Fruit fly (Drosophila melanogaster) whole organism, embryonic: ENCODE data around the gene APP-BP1.

Source experiments
- Aef1 ChIP-seq: fragments of 200-800 bp; sonication (Bioruptor generic); IDR thresholded peaks from 3 replicates; pipeline ENCODE4 v1.3.6; 2022; ENCODE audit warnings: missing biosample characterization, missing genetic modification characterization
- CG10321 ChIP-seq: fragments of 200-800 bp; sonication (Bioruptor generic); IDR thresholded peaks from 2 replicates; pipeline ENCODE4 v1.3.6; 2022; ENCODE audit warnings: missing biosample characterization, missing genetic modification characterization
- CG10462 ChIP-seq: fragments of 200-800 bp; sonication (Bioruptor generic); optimal IDR thresholded peaks from 2 replicates; lab custom pipeline; 2016; ENCODE audit warnings: missing biosample characterization, missing genetic modification characterization
- CG10654 ChIP-seq: fragments of 200-800 bp; sonication (Bioruptor generic); optimal IDR thresholded peaks from 2 replicates; lab custom pipeline; 2016; ENCODE audit warnings: missing biosample characterization, missing genetic modification characterization
- CG13775 ChIP-seq: fragments of 200-800 bp; sonication (Bioruptor generic); optimal IDR thresholded peaks from 3 replicates; lab custom pipeline; 2017; ENCODE audit warnings: missing biosample characterization, mild to moderate bottlenecking, missing genetic modification characterization
- CG14050 ChIP-seq: fragments of 200-800 bp; sonication (Bioruptor generic); IDR thresholded peaks from 3 replicates; pipeline ENCODE4 v1.3.6; 2022; ENCODE audit warnings: missing biosample characterization, missing genetic modification characterization
- CG14667 ChIP-seq: fragments of 200-800 bp; sonication (Bioruptor generic); IDR thresholded peaks from 2 replicates; pipeline ENCODE4 v1.3.6; 2022; ENCODE audit warnings: missing biosample characterization, missing genetic modification characterization
- CG14710 ChIP-seq: fragments of 200-800 bp; sonication (Bioruptor generic); optimal IDR thresholded peaks from 3 replicates; lab custom pipeline; 2019; ENCODE audit warnings: missing biosample characterization, mild to moderate bottlenecking, missing genetic modification characterization, moderate library complexity
- CG1602 ChIP-seq: fragments of 200-800 bp; sonication (Bioruptor generic); optimal IDR thresholded peaks from 3 replicates; lab custom pipeline; 2016; ENCODE audit warnings: missing biosample characterization, missing genetic modification characterization
- CG2120 ChIP-seq: fragments of 200-800 bp; sonication (Bioruptor generic); optimal IDR thresholded peaks from 3 replicates; lab custom pipeline; 2016; ENCODE audit warnings: missing biosample characterization, missing genetic modification characterization
- CG2712 ChIP-seq: fragments of 200-800 bp; optimal IDR thresholded peaks from 3 replicates; lab custom pipeline; 2019; ENCODE audit warnings: missing biosample characterization, mild to moderate bottlenecking, missing genetic modification characterization, moderate library complexity
- CG33213 ChIP-seq: fragments of 200-800 bp; sonication (Bioruptor generic); optimal IDR thresholded peaks from 3 replicates; lab custom pipeline; 2016; ENCODE audit warnings: missing biosample characterization, missing genetic modification characterization
- CG3407 ChIP-seq: fragments of 200-800 bp; sonication (Bioruptor generic); optimal IDR thresholded peaks from 2 replicates; lab custom pipeline; 2018; ENCODE audit warnings: missing biosample characterization, mild to moderate bottlenecking, missing genetic modification characterization
- CG3995 ChIP-seq: fragments of 200-800 bp; sonication (Bioruptor generic); optimal IDR thresholded peaks from 3 replicates; lab custom pipeline; 2016; ENCODE audit warnings: missing biosample characterization, missing genetic modification characterization
- CG7928 ChIP-seq: fragments of 200-800 bp; sonication (Bioruptor generic); optimal IDR thresholded peaks from 2 replicates; lab custom pipeline; 2017; ENCODE audit warnings: missing biosample characterization, mild to moderate bottlenecking, missing genetic modification characterization
- CG9215 ChIP-seq: fragments of 200-800 bp; sonication (Bioruptor generic); IDR thresholded peaks from 2 replicates; pipeline ENCODE4 v1.3.6; 2022; ENCODE audit warnings: missing biosample characterization, missing genetic modification characterization
- CG9437 ChIP-seq: fragments of 200-800 bp; sonication (Bioruptor generic); optimal IDR thresholded peaks from 2 replicates; lab custom pipeline; 2018; ENCODE audit warnings: missing biosample characterization, mild to moderate bottlenecking, missing genetic modification characterization
- CG9797 ChIP-seq: fragments of 200-800 bp; sonication (Bioruptor generic); optimal IDR thresholded peaks from 3 replicates; lab custom pipeline; 2018; ENCODE audit warnings: missing biosample characterization, mild to moderate bottlenecking, missing genetic modification characterization
- Chrac-16 ChIP-seq: fragments of 200-800 bp; sonication (Bioruptor generic); optimal IDR thresholded peaks from 3 replicates; lab custom pipeline; 2016; ENCODE audit warnings: missing biosample characterization, missing genetic modification characterization
- D ChIP-seq, 2 experiments: fragments of 200-800 bp in 1 of 2; fragments of >200 bp in 1 of 2; sonication (Bioruptor generic) in 1 of 2; optimal IDR thresholded peaks; 2 replicates in 1 of 2; 3 replicates in 1 of 2; lab custom pipeline; 2017; ENCODE audit warnings: mild to moderate bottlenecking in 1 of 2, missing biosample characterization in 1 of 2, missing genetic modification characterization in 1 of 2, missing genetic modification reagents in 1 of 2
- HmgZ ChIP-seq: fragments of 200-800 bp; sonication (Bioruptor generic); optimal IDR thresholded peaks from 2 replicates; lab custom pipeline; 2018; ENCODE audit warnings: missing biosample characterization, mild to moderate bottlenecking, missing genetic modification characterization
- MESR4 ChIP-seq: fragments of 200-800 bp; sonication (Bioruptor generic); optimal IDR thresholded peaks from 2 replicates; lab custom pipeline; 2018; ENCODE audit warnings: missing biosample characterization, mild to moderate bottlenecking, missing genetic modification characterization, moderate library complexity
- Mad ChIP-seq: fragments of 200-800 bp; sonication (Bioruptor generic); optimal IDR thresholded peaks from 2 replicates; lab custom pipeline; 2016; ENCODE audit warnings: missing biosample characterization, missing genetic modification characterization
- Max ChIP-seq: fragments of 200-800 bp; sonication (Bioruptor generic); optimal IDR thresholded peaks from 2 replicates; lab custom pipeline; 2016; ENCODE audit warnings: missing biosample characterization, mild to moderate bottlenecking, missing genetic modification characterization
- Med ChIP-seq: fragments of 200-800 bp; sonication (Bioruptor generic); peaks from one replicate; lab custom pipeline; 2016; ENCODE audit warnings: missing biosample characterization, missing genetic modification characterization, mild to moderate bottlenecking, inconsistent platforms, moderate library complexity
- NfI ChIP-seq: fragments of 200-800 bp; sonication (Bioruptor generic); optimal IDR thresholded peaks from 3 replicates; lab custom pipeline; 2018; ENCODE audit warnings: missing biosample characterization, mild to moderate bottlenecking, missing genetic modification characterization, moderate library complexity
- Oli ChIP-seq: fragments of 200-800 bp; sonication (Bioruptor generic); optimal IDR thresholded peaks from 2 replicates; lab custom pipeline; 2018; ENCODE audit warnings: missing biosample characterization, mild to moderate bottlenecking, missing genetic modification characterization, moderate library complexity
- Sox102F ChIP-seq: fragments of 200-800 bp; sonication (Bioruptor generic); optimal IDR thresholded peaks from 2 replicates; lab custom pipeline; 2018; ENCODE audit warnings: missing biosample characterization, mild to moderate bottlenecking, missing genetic modification characterization, moderate library complexity
- al ChIP-seq: fragments of 200-800 bp; sonication (Bioruptor generic); IDR thresholded peaks from 2 replicates; pipeline ENCODE4 v1.3.6; 2022; ENCODE audit warnings: missing biosample characterization, missing genetic modification characterization
- ara ChIP-seq: fragments of 200-800 bp; sonication (Bioruptor generic); IDR thresholded peaks from 2 replicates; pipeline ENCODE4 v1.3.6; 2022; ENCODE audit warnings: missing biosample characterization, missing genetic modification characterization
- bowl ChIP-seq: fragments of 200-800 bp; sonication (Bioruptor generic); IDR thresholded peaks from 2 replicates; pipeline ENCODE4 v1.3.6; 2022; ENCODE audit warnings: missing biosample characterization, missing genetic modification characterization
- cas ChIP-seq: fragments of 200-800 bp; sonication (Bioruptor generic); IDR thresholded peaks from 2 replicates; pipeline ENCODE4 v1.3.6; 2022; ENCODE audit warnings: missing biosample characterization, missing genetic modification characterization
- cwo ChIP-seq: fragments of 200-800 bp; sonication (Bioruptor generic); optimal IDR thresholded peaks from 3 replicates; lab custom pipeline; 2017; ENCODE audit warnings: missing biosample characterization, missing genetic modification characterization, mild to moderate bottlenecking, moderate library complexity, missing genetic modification reagents
- exex ChIP-seq: fragments of 200-800 bp; sonication (Bioruptor generic); optimal IDR thresholded peaks from 4 replicates; lab custom pipeline; 2018; ENCODE audit warnings: missing biosample characterization, mild to moderate bottlenecking, missing genetic modification characterization, moderate library complexity
- fu2 ChIP-seq: fragments of 200-800 bp; sonication (Bioruptor generic); optimal IDR thresholded peaks from 2 replicates; lab custom pipeline; 2016; ENCODE audit warnings: missing biosample characterization, missing genetic modification characterization
- gfzf ChIP-seq: fragments of 200-800 bp; sonication (Bioruptor generic); optimal IDR thresholded peaks from 2 replicates; lab custom pipeline; 2016; ENCODE audit warnings: missing biosample characterization, mild to moderate bottlenecking, missing genetic modification characterization, moderate library complexity
- ham ChIP-seq: fragments of 200-800 bp; sonication (Bioruptor generic); IDR thresholded peaks from 2 replicates; pipeline ENCODE4 v1.3.6; 2022; ENCODE audit warnings: missing biosample characterization, missing genetic modification characterization
- her ChIP-seq: fragments of 200-800 bp; sonication (Bioruptor generic); optimal IDR thresholded peaks from 2 replicates; lab custom pipeline; 2016; ENCODE audit warnings: missing biosample characterization, missing genetic modification characterization
- ind ChIP-seq: fragments of 200-800 bp; sonication (Bioruptor generic); optimal IDR thresholded peaks from 3 replicates; lab custom pipeline; 2016; ENCODE audit warnings: missing biosample characterization, missing genetic modification characterization
- klu ChIP-seq: fragments of 200-800 bp; sonication (Bioruptor generic); IDR thresholded peaks from 2 replicates; pipeline ENCODE4 v1.3.6; 2022; ENCODE audit warnings: missing biosample characterization, missing genetic modification characterization
- mam ChIP-seq: fragments of 200-800 bp; sonication (Bioruptor generic); optimal IDR thresholded peaks from 3 replicates; lab custom pipeline; 2016; ENCODE audit warnings: missing biosample characterization, missing genetic modification characterization
- pan ChIP-seq, 4 experiments: fragments of >200 bp in 3 of 4; fragments of 200-800 bp in 1 of 4; sonication (Bioruptor generic) in 1 of 4; optimal IDR thresholded peaks in 3 of 4; IDR thresholded peaks in 1 of 4; 2 replicates each; pipeline versions ENCODE4 v1.3.6 to Lab custom; 2017 to 2022; ENCODE audit warnings: missing biosample characterization in 2 of 4, missing genetic modification characterization in 2 of 4, mixed read lengths in 1 of 4
- prd ChIP-seq, 3 experiments: fragments of >200 bp in 2 of 3; fragments of 200-800 bp in 1 of 3; sonication (Bioruptor generic) in 1 of 3; optimal IDR thresholded peaks in 2 of 3; IDR thresholded peaks in 1 of 3; 2 replicates in 2 of 3; 3 replicates in 1 of 3; pipeline versions ENCODE4 v1.3.6 to Lab custom; 2017 to 2022; ENCODE audit warnings: missing biosample characterization in 1 of 3, missing genetic modification characterization in 1 of 3
- ssp ChIP-seq: fragments of 200-800 bp; sonication (Bioruptor generic); IDR thresholded peaks from 2 replicates; pipeline ENCODE4 v1.3.6; 2022; ENCODE audit warnings: missing biosample characterization, missing genetic modification characterization
- tgo ChIP-seq: fragments of 200-800 bp; sonication (Bioruptor generic); IDR thresholded peaks from 3 replicates; pipeline ENCODE4 v1.3.6; 2022; ENCODE audit warnings: missing biosample characterization, missing genetic modification characterization
- twi ChIP-seq: fragments of 200-800 bp; optimal IDR thresholded peaks from 2 replicates; lab custom pipeline; 2019; ENCODE audit warnings: missing biosample characterization, mild to moderate bottlenecking, missing genetic modification characterization, moderate library complexity
- vnd ChIP-seq: fragments of 200-800 bp; sonication (Bioruptor generic); IDR thresholded peaks from 3 replicates; pipeline ENCODE4 v1.3.6; 2022; ENCODE audit warnings: missing biosample characterization, missing genetic modification characterization; ENCODE audit not compliant: partially characterized antibody

The APP-BP1 gene

dm6 chr3L:11074043-11074853 is 24.0 kb upstream of the APP-BP1 start, which contains the start of the genes Pfdn2 and Noc1 (continued):
- peak; percentile 31 for TF ChIP-seq CG10462 (GFP tag; lab: Kevin White, UChicago)
- TF ChIP-seq CG2120 (GFP tag; lab: Kevin White, UChicago), result peak; percentile 70
- TF ChIP-seq CG14710 (tag; lab: Kevin White, UChicago), result peak; percentile 73
- TF ChIP-seq CG2712 (tag; lab: Kevin White, UChicago), result peak; percentile 78
- TF ChIP-seq CG1602 (GFP tag; lab: Kevin White, UChicago), result peak; percentile 55
- peak; percentile 82 for TF ChIP-seq cwo (GFP tag; lab: Kevin White, UChicago)
- TF ChIP-seq D (optimal IDR thresholded peaks at IDR 0.05; lab: Kevin White, UChicago), result peak; percentile 73
- TF ChIP-seq D (GFP tag; optimal IDR thresholded peaks at IDR 0.05; lab: Kevin White, UChicago), result no peak
- TF ChIP-seq CG9215, result peak; percentile 39; the same call in 1 of the 2 replicates
- no peak for TF ChIP-seq Mad (GFP tag; lab: Kevin White, UChicago)
- TF ChIP-seq ham, result no peak
- no peak for TF ChIP-seq CG33213 (GFP tag; lab: Kevin White, UChicago)
- peak; percentile 33 for TF ChIP-seq CG10654
- no peak for TF ChIP-seq prd (optimal IDR thresholded peaks at IDR 0.05; lab: Kevin White, UChicago)
- peak; percentile 67 for TF ChIP-seq prd (GFP tag; IDR thresholded peaks at IDR 0.05; lab: Robert Waterston, UW)
- TF ChIP-seq MESR4 (GFP tag; lab: Kevin White, UChicago), result peak; percentile 86
- no peak for TF ChIP-seq CG14050
- no peak for TF ChIP-seq bowl (GFP tag; lab: Robert Waterston, UW)
- TF ChIP-seq fu2, result no peak
- TF ChIP-seq CG9797, result peak; percentile 49
- TF ChIP-seq ara, result peak; percentile 9; the same call in 1 of the 2 replicates
- peak; percentile 64 for TF ChIP-seq CG13775 (GFP tag; lab: Kevin White, UChicago)
- peak; percentile 31 for TF ChIP-seq CG9437 (GFP tag; lab: Kevin White, UChicago)
- TF ChIP-seq her, result no peak
- 0 out of 3 replicates have a peak, but pooled peaks have one; percentile 12 for TF ChIP-seq vnd (GFP tag; lab: Robert Waterston, UW)
- TF ChIP-seq cas (GFP tag; lab: Robert Waterston, UW), result 0 out of 2 replicates have a peak, but pooled peaks have one; percentile 7
- TF ChIP-seq Oli (tag; lab: Kevin White, UChicago), result peak; percentile 41
- TF ChIP-seq pan (optimal IDR thresholded peaks at IDR 0.05; lab: Kevin White, UChicago), result no peak
- TF ChIP-seq pan (GFP tag; optimal IDR thresholded peaks at IDR 0.05 in 1 of 2, IDR thresholded peaks at IDR 0.05 in 1 of 2), result peak in 1 of 2 experiments; percentile 61
- peak; percentile 41; the same call in 2 of the 3 replicates for TF ChIP-seq tgo
- peak; percentile 69 for TF ChIP-seq gfzf (GFP tag; lab: Kevin White, UChicago)
- TF ChIP-seq Chrac-16, result peak; percentile 42
- peak; percentile 60 for TF ChIP-seq CG3995 (GFP tag; lab: Kevin White, UChicago)
- peak; percentile 36 for TF ChIP-seq HmgZ
- TF ChIP-seq al (GFP tag; lab: Robert Waterston, UW), result peak; percentile 60; the same call in 1 of the 2 replicates
- peak; percentile 62 for TF ChIP-seq ind (GFP tag; lab: Kevin White, UChicago)
- TF ChIP-seq Aef1, result peak; percentile 55; the same call in 1 of the 3 replicates
- TF ChIP-seq CG7928 (GFP tag; lab: Kevin White, UChicago), result no peak
- peak; percentile 76 for TF ChIP-seq Med (GFP tag; lab: Kevin White, UChicago)
- TF ChIP-seq twi (tag; lab: Kevin White, UChicago), result peak; percentile 82
- TF ChIP-seq Sox102F, result peak; percentile 76
- TF ChIP-seq ssp (GFP tag; lab: Robert Waterston, UW), result peak; percentile 32; the same call in 1 of the 2 replicates
- peak; percentile 41 for TF ChIP-seq NfI
- no peak for TF ChIP-seq exex (tag; lab: Kevin White, UChicago)
- peak; percentile 43 for TF ChIP-seq mam (GFP tag; lab: Kevin White, UChicago)
- peak; percentile 12; the same call in 1 of the 2 replicates for TF ChIP-seq CG14667 (GFP tag; lab: Robert Waterston, UW)
- no peak for TF ChIP-seq klu (GFP tag; lab: Robert Waterston, UW)
- no peak for TF ChIP-seq CG3407
- TF ChIP-seq Max, result peak; percentile 54
- no peak for TF ChIP-seq CG10321 (GFP tag; lab: Robert Waterston, UW)
